Fruit fly (Drosophila melanogaster): Measurements from ENCODE around the gene Atg17.

DNA sequence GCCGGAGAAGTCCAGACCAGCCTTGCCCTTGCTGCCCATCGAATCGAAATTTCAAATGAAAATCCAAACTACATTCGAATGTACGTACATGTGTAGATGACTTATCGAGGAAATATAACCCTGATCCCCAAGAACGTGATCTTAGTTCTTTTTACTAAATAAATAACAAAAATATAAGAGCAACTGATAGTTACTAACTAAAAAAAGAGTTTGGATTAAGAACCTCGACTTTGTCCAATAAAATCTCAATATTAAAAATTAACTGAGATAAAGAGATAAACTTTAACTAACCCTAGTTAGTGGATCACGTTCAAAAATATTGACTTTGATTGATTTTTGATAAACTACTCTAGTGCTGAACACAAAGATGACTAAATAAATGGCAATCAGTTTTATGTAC lies 34.0 kb upstream of the Atg17 start, which contains the start of gene CG31546:
- TF ChIP-seq EcR (GFP tag; optimal IDR thresholded peaks at IDR 0.05): no peak
- no peak for TF ChIP-seq CG8478 (optimal IDR thresholded peaks at IDR 0.05)
- no peak for TF ChIP-seq Dll (optimal IDR thresholded peaks at IDR 0.05)
- no peak for TF ChIP-seq usp (GFP tag; optimal IDR thresholded peaks at IDR 0.05)
- no peak for TF ChIP-seq psq (optimal IDR thresholded peaks at IDR 0.05)
- TF ChIP-seq pan (optimal IDR thresholded peaks at IDR 0.05): no peak

All from whole organism.